Worm (Caenorhabditis elegans) whole organism, L4 larva: ENCODE measurements around the gene Y116A8C.38.
A peak's percentile ranks its signal among the peaks of the same experiment; 100 is the strongest.

Experiments
- D1046.2 ChIP-seq: fragments of 200-800 bp; sonication (Bioruptor generic); IDR thresholded peaks from 2 replicates; pipeline ENCODE4 v1.3.6; 2022; ENCODE audit warnings: missing genetic modification characterization, missing compliant biosample characterization
- F10B5.3 ChIP-seq: sonication (generic microtip); optimal IDR thresholded peaks from 2 replicates; lab custom pipeline; 2016; ENCODE audit warnings: mild to moderate bottlenecking, missing genetic modification characterization, missing compliant biosample characterization
- F26F4.8 ChIP-seq: fragments of 200-800 bp; sonication (Bioruptor generic); conservative IDR thresholded peaks from 2 replicates; pipeline ENCODE4 v1.3.6; 2022; ENCODE audit warnings: missing genetic modification characterization, missing compliant biosample characterization
- F37D6.2 ChIP-seq: sonication (generic microtip); optimal IDR thresholded peaks from 2 replicates; lab custom pipeline; 2016; ENCODE audit warnings: mild to moderate bottlenecking, missing genetic modification characterization, missing compliant biosample characterization
- F49E8.2 ChIP-seq: sonication (generic microtip); optimal IDR thresholded peaks from 2 replicates; lab custom pipeline; 2016; ENCODE audit warnings: missing compliant biosample characterization, mild to moderate bottlenecking, missing genetic modification characterization, borderline replicate concordance
- ZK546.5 ChIP-seq, 2 experiments: sonication (generic microtip); optimal IDR thresholded peaks; 2 replicates each; lab custom pipeline; 2017; ENCODE audit warnings: missing biosample characterization in 2 of 2, missing genetic modification characterization in 2 of 2
- aha-1 ChIP-seq: fragments of 150-350 bp; peaks from one replicate; lab custom pipeline; 2014; ENCODE audit warnings: missing biosample characterization, missing genetic modification characterization
- ceh-44 ChIP-seq: fragments of 200-800 bp; sonication (Bioruptor generic); IDR thresholded peaks from 2 replicates; pipeline ENCODE4 v1.3.6; 2022; ENCODE audit warnings: missing genetic modification reagents, missing genetic modification characterization, missing compliant biosample characterization
- ceh-62 ChIP-seq: sonication (generic microtip); optimal IDR thresholded peaks from 2 replicates; lab custom pipeline; 2017; ENCODE audit warnings: missing biosample characterization, missing genetic modification characterization
- daf-12 ChIP-seq: fragments of 150-350 bp; optimal IDR thresholded peaks from 2 replicates; lab custom pipeline; 2014; ENCODE audit warnings: missing biosample characterization, missing genetic modification reagents, missing genetic modification characterization
- dpl-1 ChIP-seq: fragments of 150-350 bp; optimal IDR thresholded peaks from 2 replicates; lab custom pipeline; 2014; ENCODE audit warnings: missing biosample characterization, missing genetic modification reagents, missing genetic modification characterization
- duxl-1 ChIP-seq: sonication (generic microtip); optimal IDR thresholded peaks from 2 replicates; lab custom pipeline; 2016; ENCODE audit warnings: mild to moderate bottlenecking, missing genetic modification characterization, moderate library complexity, missing compliant biosample characterization; ENCODE audit not compliant: poor library complexity
- egl-43 ChIP-seq: fragments of 200-800 bp; sonication (Bioruptor generic); IDR thresholded peaks from 2 replicates; pipeline ENCODE4 v1.3.6; 2022; ENCODE audit warnings: missing genetic modification reagents, missing genetic modification characterization, missing compliant biosample characterization
- gei-8 ChIP-seq: fragments of 200-800 bp; sonication (Bioruptor generic); optimal IDR thresholded peaks from 2 replicates; lab custom pipeline; 2018; ENCODE audit warnings: mild to moderate bottlenecking, missing genetic modification characterization, missing compliant biosample characterization
- hlh-30 ChIP-seq: sonication (generic microtip); optimal IDR thresholded peaks from 2 replicates; lab custom pipeline; 2017; ENCODE audit warnings: antibody characterized with exemption, mild to moderate bottlenecking, missing genetic modification characterization, missing compliant biosample characterization; ENCODE audit not compliant: insufficient read depth
- lim-7 ChIP-seq: fragments of 200-800 bp; sonication (Bioruptor generic); IDR thresholded peaks from 2 replicates; pipeline ENCODE4 v1.3.6; 2022; ENCODE audit warnings: missing genetic modification characterization, missing compliant biosample characterization
- lin-39 ChIP-seq: fragments of 150-350 bp; optimal IDR thresholded peaks from 2 replicates; lab custom pipeline; 2014; ENCODE audit warnings: missing biosample characterization, missing genetic modification reagents, missing genetic modification characterization
- lir-3 ChIP-seq: sonication (generic microtip); optimal IDR thresholded peaks from 2 replicates; lab custom pipeline; 2016; ENCODE audit warnings: mild to moderate bottlenecking, missing genetic modification characterization, missing compliant biosample characterization
- mxl-3 ChIP-seq: fragments of 200-800 bp; sonication (Bioruptor generic); optimal IDR thresholded peaks from 2 replicates; lab custom pipeline; 2018; ENCODE audit warnings: mild to moderate bottlenecking, missing genetic modification characterization, missing compliant biosample characterization
- nhr-111 ChIP-seq: fragments of 200-800 bp; sonication (Bioruptor generic); optimal IDR thresholded peaks from 2 replicates; lab custom pipeline; 2018; ENCODE audit warnings: mild to moderate bottlenecking, missing genetic modification characterization, missing compliant biosample characterization
- nhr-237 ChIP-seq: sonication (generic microtip); optimal IDR thresholded peaks from 2 replicates; lab custom pipeline; 2017; ENCODE audit warnings: missing biosample characterization, missing genetic modification characterization
- nhr-41 ChIP-seq: fragments of 200-800 bp; sonication (Bioruptor generic); IDR thresholded peaks from 2 replicates; pipeline ENCODE4 v1.3.6; 2022; ENCODE audit warnings: missing genetic modification reagents, missing genetic modification characterization, missing compliant biosample characterization
- nhr-42 ChIP-seq: fragments of 200-800 bp; sonication (Bioruptor generic); IDR thresholded peaks from 2 replicates; pipeline ENCODE4 v1.3.6; 2022; ENCODE audit warnings: missing genetic modification characterization, missing compliant biosample characterization
- set-16 ChIP-seq: fragments of 200-800 bp; sonication (Bioruptor generic); IDR thresholded peaks from 2 replicates; pipeline ENCODE4 v1.3.6; 2022; ENCODE audit warnings: missing genetic modification reagents, missing genetic modification characterization, missing compliant biosample characterization
- snpc-1.2 ChIP-seq: fragments of 200-800 bp; sonication (Bioruptor generic); IDR thresholded peaks from 2 replicates; pipeline ENCODE4 v1.3.6; 2022; ENCODE audit warnings: missing genetic modification reagents, missing genetic modification characterization, missing compliant biosample characterization
- spr-3 ChIP-seq: fragments of 200-800 bp; sonication (Bioruptor generic); optimal IDR thresholded peaks from 2 replicates; lab custom pipeline; 2018; ENCODE audit warnings: mild to moderate bottlenecking, missing genetic modification characterization, missing compliant biosample characterization
- unc-62 ChIP-seq, 3 experiments: fragments of 150-350 bp in 1 of 3; sonication (generic microtip); optimal IDR thresholded peaks in 2 of 3; peaks in 1 of 3; 1 replicate in 1 of 3; 2 replicates in 2 of 3; lab custom pipeline; 2014 to 2017; ENCODE audit warnings: missing biosample characterization in 3 of 3, missing genetic modification characterization in 3 of 3, missing genetic modification reagents in 3 of 3, missing genotype in 1 of 3
- zip-11 ChIP-seq: fragments of 200-800 bp; sonication (Bioruptor generic); IDR thresholded peaks from 2 replicates; pipeline ENCODE4 v1.3.6; 2022; ENCODE audit warnings: missing genetic modification characterization, missing compliant biosample characterization

The Y116A8C.38 gene

ce11 chrIV:17126512-17126911 lies 4.8 kb upstream of the Y116A8C.38 start:
- no peak for TF ChIP-seq ceh-44
- peak; percentile 21 for TF ChIP-seq dpl-1 (GFP tag; lab: Kevin White, UChicago)
- TF ChIP-seq, all 104 proteins: peak for 1

DNA sequence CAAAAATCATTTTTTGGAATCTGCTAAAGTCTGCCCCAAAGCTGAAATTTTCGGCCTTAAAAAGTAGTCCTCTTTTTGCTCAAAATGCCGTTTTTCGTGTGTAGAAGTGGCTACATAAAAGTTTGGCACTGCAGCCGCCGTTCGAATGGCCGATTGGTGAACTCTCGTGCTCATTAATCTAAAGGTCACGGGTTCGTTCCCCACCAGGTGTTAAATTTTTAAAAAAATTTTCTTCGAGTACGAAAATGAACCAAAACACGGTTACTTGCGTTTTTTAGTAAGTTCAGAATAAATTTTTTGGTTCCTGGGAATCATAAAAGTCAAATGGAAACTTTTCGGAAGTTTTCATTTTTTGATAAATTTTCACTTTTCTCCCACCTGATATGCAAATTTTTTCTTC lies 4.1 kb upstream of the Y116A8C.38 start:
- TF ChIP-seq D1046.2 (0 out of 2 replicates have a peak, but pooled peaks have one; percentile 16), snpc-1.2 (GFP tag; lab: Robert Waterston, UW) (peak; percentile 68)

DNA sequence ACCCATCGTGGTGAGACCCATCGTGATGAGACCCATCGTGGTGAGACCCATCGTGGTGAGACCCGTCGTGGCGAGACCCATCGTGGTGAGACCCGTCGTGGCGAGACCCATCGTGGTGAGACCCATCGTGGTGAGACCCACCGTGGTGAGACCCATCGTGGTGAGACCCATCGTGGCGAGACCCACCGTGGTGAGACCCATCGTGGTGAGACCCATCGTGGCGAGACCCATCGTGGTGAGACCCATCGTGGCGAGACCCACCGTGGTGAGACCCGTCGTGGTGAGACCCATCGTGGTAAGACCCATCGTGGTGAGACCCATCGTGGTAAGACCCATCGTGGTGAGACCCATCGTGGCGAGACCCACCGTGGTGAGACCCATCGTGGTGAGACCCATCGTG lies 9.6 kb downstream of the Y116A8C.38 start:
- peak; percentile 78 for TF ChIP-seq set-16 (GFP tag; lab: Robert Waterston, UW)
- 0 out of 2 replicates have a peak, but pooled peaks have one; percentile 39 for TF ChIP-seq lim-7 (GFP tag; lab: Robert Waterston, UW)

DNA sequence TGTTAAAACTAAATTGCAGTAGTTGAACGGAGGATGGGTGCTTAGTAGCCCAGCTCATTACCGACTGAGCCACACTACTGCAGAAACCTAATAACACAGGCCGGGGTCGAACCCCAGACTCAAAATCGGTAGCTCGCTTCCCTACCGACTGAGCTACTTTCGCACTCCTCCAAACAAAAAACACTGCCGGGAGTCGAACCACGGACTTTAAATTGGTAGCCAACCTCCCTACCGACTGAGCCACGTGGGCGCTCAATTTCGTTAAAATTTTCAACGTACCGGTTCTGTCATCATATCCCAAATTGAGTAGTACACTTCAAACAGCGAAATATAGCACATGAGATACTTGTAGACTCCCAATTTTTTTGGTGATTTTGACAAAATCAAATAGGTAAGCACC lies 19.1 kb downstream of the Y116A8C.38 start:
- TF ChIP-seq F26F4.8 (GFP tag; lab: Robert Waterston, UW) (no peak), snpc-1.2 (GFP tag; lab: Robert Waterston, UW) (peak; percentile 96)
- TF ChIP-seq, all 104 proteins: peak for 1

ce11 chrIV:17150871-17151270 lies 19.5 kb downstream of the Y116A8C.38 start, which contains the start of gene Y116A8C.40:
Gene Y116A8C.40, minus strand, starts transcription at chrIV:17150971.
- TF ChIP-seq duxl-1 (tag; lab: Kevin White, UChicago) (no peak), ZK546.5 (tag; optimal IDR thresholded peaks at IDR 0.05; lab: Kevin White, UChicago) (no peak), ceh-62 (tag; lab: Kevin White, UChicago) (no peak), F37D6.2 (tag; lab: Kevin White, UChicago) (no peak), gei-8 (GFP tag; lab: Kevin White, UChicago) (no peak), nhr-42 (GFP tag; lab: Robert Waterston, UW) (no peak), lin-39 (tag; lab: Kevin White, UChicago) (no peak), lir-3 (no peak), mxl-3 (no peak), nhr-41 (GFP tag; lab: Robert Waterston, UW) (no peak), F49E8.2 (no peak)

- no peak for TF ChIP-seq hlh-30 (tag; lab: Kevin White, UChicago)
- TF ChIP-seq aha-1 (tag; lab: Kevin White, UChicago), result peak; percentile 61
- peak in 1 of 2 experiments; percentile 96 for TF ChIP-seq unc-62 (GFP tag; optimal IDR thresholded peaks at IDR 0.05 in 1 of 2; lab: Kevin White, UChicago)
- no peak for TF ChIP-seq unc-62 (tag; optimal IDR thresholded peaks at IDR 0.05; lab: Kevin White, UChicago)
- TF ChIP-seq daf-12 (tag; lab: Kevin White, UChicago), result no peak
Observed at ce11 chrIV:17153002-17153401, 21.7 kb downstream of the Y116A8C.38 start.

DNA sequence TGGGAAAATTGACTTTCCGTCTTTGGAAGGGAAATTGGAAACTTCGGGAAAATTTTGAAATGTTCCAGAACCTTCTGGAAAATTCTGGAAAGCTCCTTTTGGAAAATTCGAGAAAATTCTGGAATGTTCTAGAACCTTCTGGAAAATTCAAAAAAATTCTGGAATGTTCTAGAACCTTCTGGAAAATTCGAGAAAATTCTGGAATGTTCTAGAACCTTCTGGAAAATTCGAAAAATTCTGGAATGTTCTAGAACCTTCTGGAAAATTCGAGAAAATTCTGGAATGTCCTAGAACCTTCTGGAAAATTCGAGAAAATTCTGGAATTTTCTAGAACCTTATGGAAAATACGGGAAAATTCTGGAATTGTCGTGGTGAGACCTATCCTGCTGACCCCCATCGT lies 24.3 kb downstream of the Y116A8C.38 start:
- TF ChIP-seq snpc-1.2 (GFP tag; lab: Robert Waterston, UW), result 0 out of 2 replicates have a peak, but pooled peaks have one; percentile 51

ce11 chrIV:17162515-17162914 lies 31.2 kb downstream of the Y116A8C.38 start, which contains the start of gene skr-13:
Gene skr-13, minus strand, starts transcription at chrIV:17162615.
- no peak for TF ChIP-seq egl-43
- no peak for TF ChIP-seq F37D6.2 (tag; lab: Kevin White, UChicago)
- no peak for TF ChIP-seq spr-3 (GFP tag; lab: Kevin White, UChicago)
- no peak for TF ChIP-seq aha-1 (tag; lab: Kevin White, UChicago)
- TF ChIP-seq nhr-111 (GFP tag; lab: Kevin White, UChicago), result no peak
- no peak for TF ChIP-seq nhr-237 (tag; lab: Kevin White, UChicago)
- no peak for TF ChIP-seq F10B5.3 (tag; lab: Kevin White, UChicago)
- no peak for TF ChIP-seq zip-11 (GFP tag; lab: Robert Waterston, UW)
